Worm (Caenorhabditis elegans) whole organism, L3 larva: ENCODE data around the gene ugt-23.

Experiments used
- ceh-82 ChIP-seq: fragments of 150-350 bp; optimal IDR thresholded peaks from 2 replicates; lab custom pipeline; 2014; ENCODE audit warnings: missing biosample characterization, missing genetic modification characterization
- mdl-1 ChIP-seq: fragments of 150-350 bp; optimal IDR thresholded peaks from 2 replicates; lab custom pipeline; 2014; ENCODE audit warnings: missing biosample characterization, missing genetic modification characterization
- nhr-11 ChIP-seq: fragments of 150-350 bp; optimal IDR thresholded peaks from 2 replicates; lab custom pipeline; 2014; ENCODE audit warnings: missing biosample characterization, missing genetic modification characterization
- nhr-237 ChIP-seq: fragments of 150-350 bp; optimal IDR thresholded peaks from 2 replicates; lab custom pipeline; 2014; ENCODE audit warnings: missing biosample characterization, missing genetic modification characterization
- nhr-67 ChIP-seq: fragments of 150-350 bp; optimal IDR thresholded peaks from 2 replicates; lab custom pipeline; 2014; ENCODE audit warnings: missing biosample characterization, missing genetic modification characterization
- sea-2 ChIP-seq: fragments of 150-350 bp; sonication (generic microtip); optimal IDR thresholded peaks from 4 replicates; lab custom pipeline; 2014; ENCODE audit warnings: missing biosample characterization, missing genetic modification reagents, missing genetic modification characterization

DNA sequence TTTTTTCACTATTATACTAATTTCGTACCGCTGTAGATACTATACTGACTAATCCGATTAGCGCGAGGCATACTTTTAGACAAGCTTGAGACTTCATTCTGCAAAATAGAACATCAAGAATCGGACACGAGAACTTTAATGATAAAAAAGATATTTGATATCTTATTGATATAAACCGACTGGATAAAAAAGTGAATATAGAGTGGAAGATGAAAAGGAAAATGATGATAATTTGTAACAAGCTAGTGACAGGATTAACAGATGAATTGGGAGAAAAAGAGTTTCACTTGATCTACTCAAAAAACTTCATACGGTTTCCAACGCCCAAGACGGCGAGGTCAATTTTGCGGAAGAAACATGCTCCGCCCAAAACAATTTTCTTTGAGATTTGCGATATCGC, 24.0 kb upstream of the ugt-23 start, which contains the start of gene nas-37:
- TF ChIP-seq nhr-67 (tag; lab: Kevin White, UChicago) (no peak), sea-2 (GFP tag; lab: Kevin White, UChicago) (no peak), nhr-237 (tag; lab: Kevin White, UChicago) (no peak), nhr-11 (tag; lab: Kevin White, UChicago) (no peak), mdl-1 (tag; lab: Kevin White, UChicago) (no peak), ceh-82 (tag; lab: Kevin White, UChicago) (no peak)
